Fruit fly (Drosophila melanogaster) S2 (cell line): ENCODE results near the gene MAGE.

Experiments
- CG8478 ChIP-seq: fragments of >200 bp; optimal IDR thresholded peaks from 2 replicates; lab custom pipeline; 2018
- CTCF ChIP-seq, 2 experiments: fragments of >200 bp; optimal IDR thresholded peaks; 2 replicates each; lab custom pipeline; 2018

The MAGE gene

dm6 chr3R:7127966-7128365 lies 27.0 kb downstream of the MAGE start, which contains the start of gene CG10068:
TSS of gene CG10068 (minus strand) at chr3R:7128027.
- TF ChIP-seq CTCF (optimal IDR thresholded peaks at IDR 0.05; lab: Kevin White, UChicago) (no peak), CG8478 (lab: Kevin White, UChicago) (no peak)

dm6 chr3R:7124109-7124639 lies 30.8 kb downstream of the MAGE start, which contains the start of the genes Alh and CG10098:
TSS of gene Alh (minus strand) at chr3R:7124185.
TSS of gene CG10098 (plus strand) at chr3R:7124548.
- TF ChIP-seq CG8478 (lab: Kevin White, UChicago): no peak
- TF ChIP-seq CTCF (optimal IDR thresholded peaks at IDR 0.05; lab: Kevin White, UChicago): peak in 1 of 2 experiments; percentile 21

- no peak for TF ChIP-seq CTCF (optimal IDR thresholded peaks at IDR 0.05; lab: Kevin White, UChicago)
- no peak for TF ChIP-seq CG8478 (lab: Kevin White, UChicago)
Observed at dm6 chr3R:7123699-7124098, 31.3 kb downstream of the MAGE start.

dm6 chr3R:7123073-7123572 lies 31.9 kb downstream of the MAGE start:
- TF ChIP-seq CTCF (optimal IDR thresholded peaks at IDR 0.05; lab: Kevin White, UChicago): no peak
- TF ChIP-seq CG8478 (lab: Kevin White, UChicago): no peak

- TF ChIP-seq CTCF (optimal IDR thresholded peaks at IDR 0.05; lab: Kevin White, UChicago) (no peak), CG8478 (lab: Kevin White, UChicago) (no peak)
Observed at dm6 chr3R:7122172-7123072, 32.6 kb downstream of the MAGE start.

- TF ChIP-seq CG8478 (lab: Kevin White, UChicago): no peak
- no peak for TF ChIP-seq CTCF (optimal IDR thresholded peaks at IDR 0.05; lab: Kevin White, UChicago)
Observed at dm6 chr3R:7117590-7117989, 37.4 kb downstream of the MAGE start, which contains the start of gene Mlp84B. TSS of gene Mlp84B (minus strand) at chr3R:7117732.

dm6 chr3R:7116511-7116910 lies 38.5 kb downstream of the MAGE start:
- no peak for TF ChIP-seq CTCF (optimal IDR thresholded peaks at IDR 0.05; lab: Kevin White, UChicago)

- TF ChIP-seq CG8478 (lab: Kevin White, UChicago) (no peak), CTCF (optimal IDR thresholded peaks at IDR 0.05; lab: Kevin White, UChicago) (no peak)
Observed at dm6 chr3R:7112977-7113376, 42.0 kb downstream of the MAGE start.

- TF ChIP-seq CTCF (optimal IDR thresholded peaks at IDR 0.05; lab: Kevin White, UChicago) (no peak), CG8478 (lab: Kevin White, UChicago) (no peak)
Observed at dm6 chr3R:7111206-7111858, 43.6 kb downstream of the MAGE start.

dm6 chr3R:7109760-7110303 lies 45.1 kb downstream of the MAGE start:
- TF ChIP-seq CTCF (optimal IDR thresholded peaks at IDR 0.05; lab: Kevin White, UChicago) (no peak), CG8478 (lab: Kevin White, UChicago) (no peak)

dm6 chr3R:7108589-7109312 lies 46.2 kb downstream of the MAGE start:
- no peak for TF ChIP-seq CTCF (optimal IDR thresholded peaks at IDR 0.05; lab: Kevin White, UChicago)
- TF ChIP-seq CG8478 (lab: Kevin White, UChicago): no peak

dm6 chr3R:7107713-7108588 lies 47.0 kb downstream of the MAGE start:
- TF ChIP-seq CTCF (optimal IDR thresholded peaks at IDR 0.05; lab: Kevin White, UChicago) (no peak), CG8478 (lab: Kevin White, UChicago) (no peak)
